Fruit fly (Drosophila melanogaster) whole organism, embryonic: ENCODE results near the gene Hrd3.

Source experiments
- Abd-B ChIP-seq: fragments of 200-800 bp; sonication (Bioruptor generic); optimal IDR thresholded peaks from 2 replicates; lab custom pipeline; 2018; ENCODE audit warnings: missing biosample characterization, mild to moderate bottlenecking, missing genetic modification characterization, moderate library complexity
- Antp ChIP-seq: fragments of 200-800 bp; sonication (Bioruptor generic); optimal IDR thresholded peaks from 3 replicates; lab custom pipeline; 2016; ENCODE audit warnings: missing biosample characterization, missing genetic modification characterization
- B-H2 ChIP-seq: fragments of 200-800 bp; sonication (Bioruptor generic); optimal IDR thresholded peaks from 2 replicates; lab custom pipeline; 2018; ENCODE audit warnings: missing biosample characterization, mild to moderate bottlenecking, missing genetic modification characterization
- CG10462 ChIP-seq: fragments of 200-800 bp; sonication (Bioruptor generic); optimal IDR thresholded peaks from 2 replicates; lab custom pipeline; 2016; ENCODE audit warnings: missing biosample characterization, missing genetic modification characterization
- CG10543 ChIP-seq: fragments of 200-800 bp; sonication (Bioruptor generic); optimal IDR thresholded peaks from 3 replicates; lab custom pipeline; 2017; ENCODE audit warnings: missing biosample characterization, mild to moderate bottlenecking, missing genetic modification characterization, moderate library complexity
- CG12155 ChIP-seq: fragments of 200-800 bp; sonication (Bioruptor generic); optimal IDR thresholded peaks from 3 replicates; lab custom pipeline; 2016; ENCODE audit warnings: missing biosample characterization, missing genetic modification characterization
- CG12942 ChIP-seq: fragments of 200-800 bp; sonication (Bioruptor generic); optimal IDR thresholded peaks from 3 replicates; lab custom pipeline; 2016; ENCODE audit warnings: missing biosample characterization, missing genetic modification characterization
- CG13894 ChIP-seq: fragments of 200-800 bp; sonication (Bioruptor generic); optimal IDR thresholded peaks from 3 replicates; lab custom pipeline; 2018; ENCODE audit warnings: missing biosample characterization, mild to moderate bottlenecking, missing genetic modification characterization, moderate library complexity
- CG15601 ChIP-seq: fragments of 200-800 bp; sonication (Bioruptor generic); optimal IDR thresholded peaks from 3 replicates; lab custom pipeline; 2019; ENCODE audit warnings: missing biosample characterization, mild to moderate bottlenecking, missing genetic modification characterization, moderate library complexity
- CG15696 ChIP-seq: fragments of 200-800 bp; sonication (Bioruptor generic); optimal IDR thresholded peaks from 2 replicates; lab custom pipeline; 2019; ENCODE audit warnings: missing biosample characterization, mild to moderate bottlenecking, missing genetic modification characterization, moderate library complexity
- CG17328 ChIP-seq: fragments of 200-800 bp; sonication (Bioruptor generic); IDR thresholded peaks from 2 replicates; pipeline ENCODE4 v1.3.6; 2022; ENCODE audit warnings: missing biosample characterization, missing genetic modification characterization
- CG18262 ChIP-seq: fragments of 200-800 bp; optimal IDR thresholded peaks from 3 replicates; lab custom pipeline; 2019; ENCODE audit warnings: missing biosample characterization, mild to moderate bottlenecking, missing genetic modification characterization, moderate library complexity
- CG34422 ChIP-seq: fragments of 200-800 bp; sonication (Bioruptor generic); IDR thresholded peaks from 3 replicates; pipeline ENCODE4 v1.3.6; 2022; ENCODE audit warnings: missing biosample characterization, missing genetic modification characterization
- CG3995 ChIP-seq: fragments of 200-800 bp; sonication (Bioruptor generic); optimal IDR thresholded peaks from 3 replicates; lab custom pipeline; 2016; ENCODE audit warnings: missing biosample characterization, missing genetic modification characterization
- CG4820 ChIP-seq: fragments of 200-800 bp; sonication (Bioruptor generic); optimal IDR thresholded peaks from 3 replicates; lab custom pipeline; 2016; ENCODE audit warnings: missing biosample characterization, missing genetic modification characterization
- CG4854 ChIP-seq: fragments of 200-800 bp; sonication (Bioruptor generic); optimal IDR thresholded peaks from 2 replicates; lab custom pipeline; 2016; ENCODE audit warnings: missing biosample characterization, missing genetic modification characterization, inconsistent platforms
- CG6175 ChIP-seq: fragments of 200-800 bp; sonication (Bioruptor generic); IDR thresholded peaks from 3 replicates; pipeline ENCODE4 v1.3.6; 2022; ENCODE audit warnings: missing biosample characterization, missing genetic modification characterization
- CG6683 ChIP-seq: fragments of 200-800 bp; sonication (Bioruptor generic); optimal IDR thresholded peaks from 2 replicates; lab custom pipeline; 2017; ENCODE audit warnings: missing biosample characterization, mild to moderate bottlenecking, missing genetic modification characterization, missing genetic modification reagents
- CG7786 ChIP-seq: fragments of 200-800 bp; sonication (Bioruptor generic); optimal IDR thresholded peaks from 2 replicates; lab custom pipeline; 2016; ENCODE audit warnings: missing biosample characterization, missing genetic modification characterization
- CG7928 ChIP-seq: fragments of 200-800 bp; sonication (Bioruptor generic); optimal IDR thresholded peaks from 2 replicates; lab custom pipeline; 2017; ENCODE audit warnings: missing biosample characterization, mild to moderate bottlenecking, missing genetic modification characterization
- CG7963 ChIP-seq: fragments of 200-800 bp; sonication (Bioruptor generic); IDR thresholded peaks from 3 replicates; pipeline ENCODE4 v1.3.6; 2022; ENCODE audit warnings: missing biosample characterization, missing genetic modification characterization; ENCODE audit not compliant: partially characterized antibody
- CG8765 ChIP-seq: fragments of 200-800 bp; sonication (Bioruptor generic); IDR thresholded peaks from 2 replicates; pipeline ENCODE4 v1.3.6; 2022; ENCODE audit warnings: missing biosample characterization, missing genetic modification characterization
- CG8924 ChIP-seq: fragments of 200-800 bp; optimal IDR thresholded peaks from 3 replicates; lab custom pipeline; 2019; ENCODE audit warnings: missing biosample characterization, mild to moderate bottlenecking, missing genetic modification characterization, moderate library complexity
- CG9727 ChIP-seq: fragments of 200-800 bp; sonication (Bioruptor generic); optimal IDR thresholded peaks from 3 replicates; lab custom pipeline; 2017; ENCODE audit warnings: missing biosample characterization, mild to moderate bottlenecking, missing genetic modification characterization
- CG9797 ChIP-seq: fragments of 200-800 bp; sonication (Bioruptor generic); optimal IDR thresholded peaks from 3 replicates; lab custom pipeline; 2018; ENCODE audit warnings: missing biosample characterization, mild to moderate bottlenecking, missing genetic modification characterization
- CG9817 ChIP-seq: fragments of 200-800 bp; sonication (Bioruptor generic); optimal IDR thresholded peaks from 2 replicates; lab custom pipeline; 2018; ENCODE audit warnings: missing biosample characterization, mild to moderate bottlenecking, missing genetic modification characterization, moderate library complexity
- Fer2 ChIP-seq: fragments of 200-800 bp; sonication (Bioruptor generic); optimal IDR thresholded peaks from 2 replicates; lab custom pipeline; 2018; ENCODE audit warnings: missing biosample characterization, mild to moderate bottlenecking, missing genetic modification characterization, moderate library complexity
- Gug ChIP-seq: fragments of 200-800 bp; sonication (Bioruptor generic); IDR thresholded peaks from 4 replicates; pipeline ENCODE4 v1.3.6; 2022; ENCODE audit warnings: missing biosample characterization, missing genetic modification characterization
- HmgZ ChIP-seq: fragments of 200-800 bp; sonication (Bioruptor generic); optimal IDR thresholded peaks from 2 replicates; lab custom pipeline; 2018; ENCODE audit warnings: missing biosample characterization, mild to moderate bottlenecking, missing genetic modification characterization
- Hmr ChIP-seq: fragments of 200-800 bp; sonication (Bioruptor generic); optimal IDR thresholded peaks from 3 replicates; lab custom pipeline; 2017; ENCODE audit warnings: mild to moderate bottlenecking, missing biosample characterization, missing genetic modification reagents, missing genetic modification characterization
- Med ChIP-seq: fragments of 200-800 bp; sonication (Bioruptor generic); peaks from one replicate; lab custom pipeline; 2016; ENCODE audit warnings: missing biosample characterization, missing genetic modification characterization, mild to moderate bottlenecking, inconsistent platforms, moderate library complexity
- Oaz ChIP-seq: fragments of 200-800 bp; sonication (Bioruptor generic); IDR thresholded peaks from 2 replicates; pipeline ENCODE4 v1.3.6; 2022; ENCODE audit warnings: missing biosample characterization, missing genetic modification characterization
- Ssrp ChIP-seq: fragments of 200-800 bp; sonication (Bioruptor generic); optimal IDR thresholded peaks from 2 replicates; lab custom pipeline; 2018; ENCODE audit warnings: missing biosample characterization, mild to moderate bottlenecking, missing genetic modification characterization, moderate library complexity
- chinmo ChIP-seq: fragments of 200-800 bp; sonication (Bioruptor generic); IDR thresholded peaks from 4 replicates; pipeline ENCODE4 v1.3.6; 2022; ENCODE audit warnings: missing biosample characterization, missing genetic modification characterization; ENCODE audit not compliant: partially characterized antibody
- corto ChIP-seq: fragments of 200-800 bp; sonication (Bioruptor generic); optimal IDR thresholded peaks from 2 replicates; lab custom pipeline; 2016; ENCODE audit warnings: missing biosample characterization, mild to moderate bottlenecking, missing genetic modification characterization, moderate library complexity
- ems ChIP-seq: fragments of 200-800 bp; sonication (Bioruptor generic); optimal IDR thresholded peaks from 3 replicates; lab custom pipeline; 2016; ENCODE audit warnings: missing biosample characterization, missing genetic modification characterization
- ewg ChIP-seq: fragments of 200-800 bp; sonication (Bioruptor generic); optimal IDR thresholded peaks from 3 replicates; lab custom pipeline; 2017; ENCODE audit warnings: mild to moderate bottlenecking, missing biosample characterization, missing genetic modification reagents, missing genetic modification characterization
- gcm ChIP-seq: fragments of 200-800 bp; sonication (Bioruptor generic); optimal IDR thresholded peaks from 2 replicates; lab custom pipeline; 2019; ENCODE audit warnings: missing biosample characterization, mild to moderate bottlenecking, missing genetic modification characterization, moderate library complexity
- gfzf ChIP-seq: fragments of 200-800 bp; sonication (Bioruptor generic); optimal IDR thresholded peaks from 2 replicates; lab custom pipeline; 2016; ENCODE audit warnings: missing biosample characterization, mild to moderate bottlenecking, missing genetic modification characterization, moderate library complexity
- hb ChIP-seq: fragments of 200-800 bp; sonication (Bioruptor generic); IDR thresholded peaks from 3 replicates; pipeline ENCODE4 v1.3.6; 2022; ENCODE audit warnings: missing biosample characterization, missing genetic modification characterization; ENCODE audit not compliant: partially characterized antibody
- lab ChIP-seq: fragments of 200-800 bp; sonication (Bioruptor generic); optimal IDR thresholded peaks from 3 replicates; lab custom pipeline; 2017; ENCODE audit warnings: missing biosample characterization, missing genetic modification characterization, mild to moderate bottlenecking, moderate library complexity, missing genetic modification reagents
- onecut ChIP-seq: fragments of 200-800 bp; sonication (Bioruptor generic); IDR thresholded peaks from 2 replicates; pipeline ENCODE4 v1.3.6; 2022; ENCODE audit warnings: missing biosample characterization, missing genetic modification characterization
- pho ChIP-seq: fragments of 200-800 bp; sonication (Bioruptor generic); optimal IDR thresholded peaks from 2 replicates; lab custom pipeline; 2016; ENCODE audit warnings: missing biosample characterization, missing genetic modification characterization
- sisA ChIP-seq: fragments of 200-800 bp; sonication (Bioruptor generic); IDR thresholded peaks from 2 replicates; pipeline ENCODE4 v1.3.6; 2022; ENCODE audit warnings: missing biosample characterization, missing genetic modification characterization
- tx ChIP-seq: fragments of 200-800 bp; sonication (Bioruptor generic); optimal IDR thresholded peaks from 2 replicates; lab custom pipeline; 2016; ENCODE audit warnings: missing biosample characterization, missing genetic modification characterization
- unpg ChIP-seq: fragments of 200-800 bp; sonication (Bioruptor generic); optimal IDR thresholded peaks from 3 replicates; lab custom pipeline; 2018; ENCODE audit warnings: missing biosample characterization, mild to moderate bottlenecking, missing genetic modification characterization, moderate library complexity
- usp ChIP-seq: fragments of >200 bp; optimal IDR thresholded peaks from 2 replicates; lab custom pipeline; 2017; ENCODE audit warnings: missing biosample characterization, missing genetic modification characterization
- vfl ChIP-seq: fragments of 200-800 bp; sonication (Bioruptor generic); optimal IDR thresholded peaks from 2 replicates; lab custom pipeline; 2016; ENCODE audit warnings: missing biosample characterization, missing genetic modification characterization
- vvl ChIP-seq: fragments of 200-800 bp; sonication (Bioruptor generic); IDR thresholded peaks from 2 replicates; pipeline ENCODE4 v1.3.6; 2022; ENCODE audit warnings: missing biosample characterization, missing genetic modification characterization
- wor ChIP-seq: fragments of 200-800 bp; sonication (Bioruptor generic); IDR thresholded peaks from 2 replicates; pipeline ENCODE4 v1.3.6; 2022; ENCODE audit warnings: missing biosample characterization, missing genetic modification characterization
- zen ChIP-seq: fragments of 200-800 bp; sonication (Bioruptor generic); optimal IDR thresholded peaks from 3 replicates; lab custom pipeline; 2018; ENCODE audit warnings: missing biosample characterization, mild to moderate bottlenecking, missing genetic modification characterization, moderate library complexity

Gene Hrd3

DNA sequence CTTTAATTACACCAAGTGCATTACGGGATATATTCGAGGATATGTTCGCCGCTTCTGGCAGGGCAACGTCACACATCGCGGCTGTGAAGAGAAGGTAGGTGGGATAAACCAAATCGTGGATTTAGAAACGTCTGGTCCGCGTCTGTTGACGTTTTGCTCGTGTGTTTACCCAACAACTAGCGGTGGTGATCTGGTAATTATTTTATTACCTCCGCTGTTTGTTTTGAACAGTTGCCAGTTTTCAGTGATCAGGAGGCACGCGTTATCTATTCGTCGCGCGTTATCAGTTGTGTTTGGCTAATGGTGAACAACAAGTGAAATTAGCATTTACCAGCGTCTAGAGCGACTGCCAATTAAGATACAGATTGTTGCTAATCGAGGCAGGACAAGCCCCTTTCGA, 29.3 kb downstream of the Hrd3 start (continued):
- TF ChIP-seq CG4820 (GFP tag; lab: Kevin White, UChicago) = no peak
- peak; percentile 39 for TF ChIP-seq CG6683 (GFP tag; lab: Kevin White, UChicago)
- peak; percentile 47 for TF ChIP-seq CG9727 (GFP tag; lab: Kevin White, UChicago)
- peak; percentile 87 for TF ChIP-seq Med (GFP tag; lab: Kevin White, UChicago)
- peak; percentile 40 for TF ChIP-seq unpg
- TF ChIP-seq CG18262 (tag; lab: Kevin White, UChicago) = no peak
- peak; percentile 21 for TF ChIP-seq onecut (GFP tag; lab: Robert Waterston, UW)
- no peak for TF ChIP-seq CG10462 (GFP tag; lab: Kevin White, UChicago)
- peak; percentile 52 for TF ChIP-seq pho (GFP tag; lab: Kevin White, UChicago)
- no peak for TF ChIP-seq CG7963 (GFP tag; lab: Robert Waterston, UW)
- no peak for TF ChIP-seq gfzf (GFP tag; lab: Kevin White, UChicago)
- TF ChIP-seq zen (tag; lab: Kevin White, UChicago) = peak; percentile 57
- peak; percentile 30 for TF ChIP-seq CG15696
- no peak for TF ChIP-seq CG7928 (GFP tag; lab: Kevin White, UChicago)
- TF ChIP-seq CG8924 = peak; percentile 17
- TF ChIP-seq ewg (GFP tag; lab: Kevin White, UChicago) = no peak
- TF ChIP-seq Antp = no peak
- peak; percentile 34 for TF ChIP-seq CG7786
- TF ChIP-seq vvl (GFP tag; lab: Robert Waterston, UW) = no peak
- peak; percentile 3 for TF ChIP-seq vfl (GFP tag; lab: Kevin White, UChicago)
- TF ChIP-seq CG12942 = no peak
- TF ChIP-seq Gug (GFP tag; lab: Robert Waterston, UW) = no peak
- no peak for TF ChIP-seq CG15601 (tag; lab: Kevin White, UChicago)
- TF ChIP-seq Abd-B (GFP tag; lab: Kevin White, UChicago) = no peak
- no peak for TF ChIP-seq CG6175
- peak; percentile 83 for TF ChIP-seq Hmr
- 0 out of 4 replicates have a peak, but pooled peaks have one; percentile 17 for TF ChIP-seq chinmo (GFP tag; lab: Robert Waterston, UW)
- TF ChIP-seq usp (GFP tag; lab: Kevin White, UChicago) = no peak
- TF ChIP-seq ems (GFP tag; lab: Kevin White, UChicago) = peak; percentile 26
- no peak for TF ChIP-seq hb (GFP tag; lab: Robert Waterston, UW)
- TF ChIP-seq HmgZ = peak; percentile 57
- TF ChIP-seq CG34422 (GFP tag; lab: Robert Waterston, UW) = no peak
- no peak for TF ChIP-seq Ssrp
- TF ChIP-seq Fer2 (tag; lab: Kevin White, UChicago) = peak; percentile 24
- TF ChIP-seq CG8765 (GFP tag; lab: Robert Waterston, UW) = no peak
- TF ChIP-seq B-H2 (GFP tag; lab: Kevin White, UChicago) = peak; percentile 81
- no peak for TF ChIP-seq tx (GFP tag; lab: Kevin White, UChicago)
- TF ChIP-seq CG12155 (GFP tag; lab: Kevin White, UChicago) = no peak
- peak; percentile 89 for TF ChIP-seq CG10543 (GFP tag; lab: Kevin White, UChicago)
- no peak for TF ChIP-seq gcm (GFP tag; lab: Kevin White, UChicago)
- no peak for TF ChIP-seq sisA (GFP tag; lab: Robert Waterston, UW)
- no peak for TF ChIP-seq corto (GFP tag; lab: Kevin White, UChicago)
- TF ChIP-seq CG13894 (tag; lab: Kevin White, UChicago) = peak; percentile 73
- no peak for TF ChIP-seq CG9797
- TF ChIP-seq CG4854 (GFP tag; lab: Kevin White, UChicago) = peak; percentile 19
- peak; percentile 16 for TF ChIP-seq CG3995
- no peak for TF ChIP-seq wor (GFP tag; lab: Robert Waterston, UW)
- TF ChIP-seq CG17328 = no peak
- no peak for TF ChIP-seq CG9817 (tag; lab: Kevin White, UChicago)
- TF ChIP-seq lab (GFP tag; lab: Kevin White, UChicago) = peak; percentile 87
- no peak for TF ChIP-seq Oaz (GFP tag; lab: Robert Waterston, UW)
